Fruit fly (Drosophila melanogaster) whole organism, embryonic: ENCODE measurements around the gene w-cup.

Experiments used
- Asciz ChIP-seq: fragments of 200-800 bp; sonication (Bioruptor generic); optimal IDR thresholded peaks from 2 replicates; lab custom pipeline; 2017; ENCODE audit warnings: missing biosample characterization, mild to moderate bottlenecking, missing genetic modification characterization, missing genetic modification reagents
- Atf3 ChIP-seq: fragments of 200-800 bp; sonication (Bioruptor generic); optimal IDR thresholded peaks from 3 replicates; lab custom pipeline; 2016; ENCODE audit warnings: missing biosample characterization, missing genetic modification characterization
- Awh ChIP-seq: fragments of 200-800 bp; sonication (Bioruptor generic); IDR thresholded peaks from 2 replicates; pipeline ENCODE4, ENCODE4 v1.3.6; 2022; ENCODE audit warnings: missing biosample characterization, missing genetic modification characterization
- CG10209 ChIP-seq: fragments of 200-800 bp; sonication (Bioruptor generic); optimal IDR thresholded peaks from 3 replicates; lab custom pipeline; 2017; ENCODE audit warnings: missing biosample characterization, mild to moderate bottlenecking, missing genetic modification characterization, missing genetic modification reagents
- CG10654 ChIP-seq: fragments of 200-800 bp; sonication (Bioruptor generic); optimal IDR thresholded peaks from 2 replicates; lab custom pipeline; 2016; ENCODE audit warnings: missing biosample characterization, missing genetic modification characterization
- CG11398 ChIP-seq: fragments of 200-800 bp; sonication (Bioruptor generic); optimal IDR thresholded peaks from 2 replicates; lab custom pipeline; 2016; ENCODE audit warnings: missing biosample characterization, missing genetic modification characterization
- CG11723 ChIP-seq: fragments of 200-800 bp; sonication (Bioruptor generic); optimal IDR thresholded peaks from 2 replicates; lab custom pipeline; 2017; ENCODE audit warnings: missing biosample characterization, mild to moderate bottlenecking, missing genetic modification characterization
- CG12236 ChIP-seq: fragments of 200-800 bp; sonication (Bioruptor generic); optimal IDR thresholded peaks from 2 replicates; lab custom pipeline; 2016; ENCODE audit warnings: missing biosample characterization, missing genetic modification characterization
- CG13894 ChIP-seq: fragments of 200-800 bp; sonication (Bioruptor generic); optimal IDR thresholded peaks from 3 replicates; lab custom pipeline; 2018; ENCODE audit warnings: missing biosample characterization, mild to moderate bottlenecking, missing genetic modification characterization, moderate library complexity
- CG15073 ChIP-seq: fragments of 200-800 bp; sonication (Bioruptor generic); optimal IDR thresholded peaks from 2 replicates; lab custom pipeline; 2016; ENCODE audit warnings: missing biosample characterization, missing genetic modification characterization
- CG1603 ChIP-seq: fragments of 200-800 bp; sonication (Bioruptor generic); optimal IDR thresholded peaks from 2 replicates; lab custom pipeline; 2019; ENCODE audit warnings: missing biosample characterization, mild to moderate bottlenecking, missing genetic modification characterization, moderate library complexity
- CG2199 ChIP-seq: fragments of 200-800 bp; sonication (Bioruptor generic); IDR thresholded peaks from 3 replicates; pipeline ENCODE4 v1.3.6; 2022; ENCODE audit warnings: missing biosample characterization, missing genetic modification characterization
- CG31365 ChIP-seq: fragments of 200-800 bp; sonication (Bioruptor generic); optimal IDR thresholded peaks from 2 replicates; lab custom pipeline; 2018; ENCODE audit warnings: missing biosample characterization, mild to moderate bottlenecking, missing genetic modification characterization
- CG33557 ChIP-seq: fragments of 200-800 bp; sonication (Bioruptor generic); optimal IDR thresholded peaks from 2 replicates; lab custom pipeline; 2019; ENCODE audit warnings: missing biosample characterization, mild to moderate bottlenecking, missing genetic modification characterization, moderate library complexity
- CG34376 ChIP-seq: fragments of 200-800 bp; sonication (Bioruptor generic); optimal IDR thresholded peaks from 2 replicates; lab custom pipeline; 2018; ENCODE audit warnings: missing biosample characterization, mild to moderate bottlenecking, missing genetic modification characterization
- CG4360 ChIP-seq: fragments of 200-800 bp; sonication (Bioruptor generic); IDR thresholded peaks from 2 replicates; pipeline ENCODE4 v1.3.6; 2022; ENCODE audit warnings: missing biosample characterization, missing genetic modification characterization
- CG5180 ChIP-seq: fragments of 200-800 bp; sonication (Bioruptor generic); optimal IDR thresholded peaks from 3 replicates; lab custom pipeline; 2017; ENCODE audit warnings: missing biosample characterization, missing genetic modification characterization, mild to moderate bottlenecking, moderate library complexity, missing genetic modification reagents
- CG7839 ChIP-seq: fragments of 200-800 bp; sonication (Bioruptor generic); optimal IDR thresholded peaks from 3 replicates; lab custom pipeline; 2018; ENCODE audit warnings: missing biosample characterization, mild to moderate bottlenecking, missing genetic modification characterization, moderate library complexity
- CG7963 ChIP-seq: fragments of 200-800 bp; sonication (Bioruptor generic); IDR thresholded peaks from 3 replicates; pipeline ENCODE4 v1.3.6; 2022; ENCODE audit warnings: missing biosample characterization, missing genetic modification characterization; ENCODE audit not compliant: partially characterized antibody
- CG8944 ChIP-seq: fragments of 200-800 bp; sonication (Bioruptor generic); optimal IDR thresholded peaks from 3 replicates; lab custom pipeline; 2016; ENCODE audit warnings: missing biosample characterization, missing genetic modification characterization
- Chrac-16 ChIP-seq: fragments of 200-800 bp; sonication (Bioruptor generic); optimal IDR thresholded peaks from 3 replicates; lab custom pipeline; 2016; ENCODE audit warnings: missing biosample characterization, missing genetic modification characterization
- D19B ChIP-seq: fragments of 200-800 bp; sonication (Bioruptor generic); optimal IDR thresholded peaks from 2 replicates; lab custom pipeline; 2017; ENCODE audit warnings: missing biosample characterization, mild to moderate bottlenecking, missing genetic modification characterization
- Dek ChIP-seq: fragments of 200-800 bp; sonication (Bioruptor generic); optimal IDR thresholded peaks from 3 replicates; lab custom pipeline; 2019; ENCODE audit warnings: missing biosample characterization, mild to moderate bottlenecking, missing genetic modification characterization, moderate library complexity
- Hr39 ChIP-seq: fragments of >200 bp; optimal IDR thresholded peaks from 2 replicates; lab custom pipeline; 2017
- Med ChIP-seq: fragments of 200-800 bp; sonication (Bioruptor generic); peaks from one replicate; lab custom pipeline; 2016; ENCODE audit warnings: missing biosample characterization, missing genetic modification characterization, mild to moderate bottlenecking, inconsistent platforms, moderate library complexity
- Nf-YA ChIP-seq: fragments of 200-800 bp; sonication (Bioruptor generic); IDR thresholded peaks from 2 replicates; pipeline ENCODE4 v1.3.6; 2022; ENCODE audit warnings: missing biosample characterization, missing genetic modification characterization
- Optix ChIP-seq: fragments of 200-800 bp; sonication (Bioruptor generic); IDR thresholded peaks from 3 replicates; pipeline ENCODE4 v1.3.6; 2022; ENCODE audit warnings: missing biosample characterization, missing genetic modification characterization
- Side ChIP-seq: fragments of 200-800 bp; sonication (Bioruptor generic); optimal IDR thresholded peaks from 2 replicates; lab custom pipeline; 2016; ENCODE audit warnings: missing biosample characterization, missing genetic modification characterization
- Sry-β ChIP-seq: fragments of 200-800 bp; sonication (Bioruptor generic); optimal IDR thresholded peaks from 2 replicates; lab custom pipeline; 2018; ENCODE audit warnings: missing biosample characterization, mild to moderate bottlenecking, missing genetic modification characterization, moderate library complexity
- Stat92E ChIP-seq, 3 experiments: fragments of >200 bp in 2 of 3; fragments of 200-800 bp in 1 of 3; sonication (Bioruptor generic) in 1 of 3; optimal IDR thresholded peaks; 2 replicates each; lab custom pipeline; 2017 to 2019; ENCODE audit warnings: missing biosample characterization in 3 of 3, missing genetic modification characterization in 3 of 3, mild to moderate bottlenecking in 1 of 3, moderate library complexity in 1 of 3
- croc ChIP-seq: fragments of 200-800 bp; sonication (Bioruptor generic); conservative IDR thresholded peaks from 3 replicates; pipeline ENCODE4 v1.3.6; 2022; ENCODE audit warnings: missing biosample characterization, missing genetic modification characterization
- fd102C ChIP-seq: fragments of 200-800 bp; sonication (Bioruptor generic); optimal IDR thresholded peaks from 2 replicates; lab custom pipeline; 2018; ENCODE audit warnings: missing biosample characterization, mild to moderate bottlenecking, missing genetic modification characterization, moderate library complexity
- gsb ChIP-seq: fragments of 200-800 bp; sonication (Bioruptor generic); IDR thresholded peaks from 2 replicates; pipeline ENCODE4 v1.3.6; 2022; ENCODE audit warnings: missing biosample characterization, missing genetic modification characterization
- gt ChIP-seq: fragments of 200-800 bp; sonication (Bioruptor generic); IDR thresholded peaks from 2 replicates; pipeline ENCODE4 v1.3.6; 2022; ENCODE audit warnings: missing biosample characterization, missing genetic modification characterization
- h ChIP-seq: fragments of >200 bp; optimal IDR thresholded peaks from 2 replicates; lab custom pipeline; 2017
- hkb ChIP-seq, 2 experiments: fragments of 200-800 bp in 1 of 2; fragments of >200 bp in 1 of 2; sonication (Bioruptor generic) in 1 of 2; IDR thresholded peaks in 1 of 2; optimal IDR thresholded peaks in 1 of 2; 2 replicates each; pipeline versions ENCODE4 v1.3.6 to Lab custom; 2017 to 2022; ENCODE audit warnings: missing biosample characterization in 1 of 2, missing genetic modification characterization in 1 of 2
- lola ChIP-seq, 3 experiments: fragments of >200 bp in 2 of 3; fragments of 200-800 bp in 1 of 3; sonication (Bioruptor generic) in 1 of 3; optimal IDR thresholded peaks; 2 replicates each; lab custom pipeline; 2017 to 2019; ENCODE audit warnings: missing biosample characterization in 3 of 3, missing genetic modification characterization in 3 of 3, mild to moderate bottlenecking in 1 of 3, moderate library complexity in 1 of 3
- mld ChIP-seq: fragments of 200-800 bp; sonication (Bioruptor generic); IDR thresholded peaks from 3 replicates; pipeline ENCODE4 v1.3.6; 2022; ENCODE audit warnings: missing biosample characterization, missing genetic modification characterization; ENCODE audit not compliant: partially characterized antibody
- onecut ChIP-seq: fragments of 200-800 bp; sonication (Bioruptor generic); IDR thresholded peaks from 2 replicates; pipeline ENCODE4 v1.3.6; 2022; ENCODE audit warnings: missing biosample characterization, missing genetic modification characterization
- ranshi ChIP-seq: fragments of 200-800 bp; sonication (Bioruptor generic); IDR thresholded peaks from 2 replicates; pipeline ENCODE4 v1.3.6; 2022; ENCODE audit warnings: missing biosample characterization, missing genetic modification characterization
- salm ChIP-seq: fragments of 200-800 bp; sonication (Bioruptor generic); optimal IDR thresholded peaks from 2 replicates; lab custom pipeline; 2018; ENCODE audit warnings: missing biosample characterization, mild to moderate bottlenecking, missing genetic modification characterization
- sima ChIP-seq: fragments of 200-800 bp; sonication (Bioruptor generic); optimal IDR thresholded peaks from 2 replicates; lab custom pipeline; 2016; ENCODE audit warnings: missing biosample characterization, missing genetic modification characterization

w-cup gene

DNA sequence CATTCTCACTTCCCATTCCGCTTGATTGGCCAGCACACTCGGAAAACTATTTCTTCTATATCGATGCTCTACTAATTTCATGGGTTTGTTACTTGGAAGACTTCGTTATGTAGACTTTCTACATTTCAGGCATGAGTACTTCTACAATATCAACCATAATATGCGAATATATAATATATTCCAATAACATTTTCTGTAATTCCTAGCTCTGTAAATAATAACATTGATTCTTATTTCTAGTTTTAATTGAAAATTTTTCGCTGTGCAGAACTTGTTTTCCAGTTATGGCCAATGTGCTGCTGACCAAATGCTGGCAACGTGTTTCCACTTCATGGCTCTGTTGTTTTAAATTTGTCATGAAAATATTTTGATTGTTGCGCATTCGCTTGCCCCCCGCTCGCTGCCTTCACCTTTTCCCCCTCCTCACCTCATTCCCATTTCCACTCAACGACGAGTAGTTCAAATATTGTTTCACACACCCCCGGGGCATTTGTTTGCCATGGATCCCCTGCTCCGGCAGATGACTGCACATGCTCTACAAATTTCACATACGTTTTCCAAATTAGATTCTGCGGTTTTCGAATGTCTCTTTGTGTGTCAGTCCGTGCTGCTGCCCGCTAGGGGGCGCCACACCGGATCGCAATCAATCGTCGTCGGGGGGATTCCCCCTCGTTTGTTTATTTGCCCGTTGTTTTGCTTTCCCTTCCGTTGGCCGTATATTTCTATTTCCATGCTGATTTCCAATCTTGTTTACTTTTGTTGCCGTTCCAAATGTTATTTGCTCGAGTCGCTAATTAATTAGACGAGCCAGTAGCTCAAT is 37.3 kb upstream of the w-cup start (continued):
- TF ChIP-seq CG7839 (peak; percentile 28), CG11723 (GFP tag; lab: Kevin White, UChicago) (no peak), Optix (GFP tag; lab: Robert Waterston, UW) (no peak), CG31365 (no peak), ranshi (GFP tag; lab: Robert Waterston, UW) (no peak), CG33557 (no peak), gsb (no peak), Stat92E (GFP tag; optimal IDR thresholded peaks at IDR 0.05; lab: Kevin White, UChicago) (no peak), mld (GFP tag; lab: Robert Waterston, UW) (no peak), salm (tag; lab: Kevin White, UChicago) (no peak), Nf-YA (GFP tag; lab: Robert Waterston, UW) (no peak), CG7963 (GFP tag; lab: Robert Waterston, UW) (no peak), D19B (GFP tag; lab: Kevin White, UChicago) (no peak), CG8944 (GFP tag; lab: Kevin White, UChicago) (no peak), fd102C (no peak), Chrac-16 (GFP tag; lab: Kevin White, UChicago) (no peak), CG12236 (GFP tag; lab: Kevin White, UChicago) (no peak), hkb (optimal IDR thresholded peaks at IDR 0.05; lab: Kevin White, UChicago) (no peak), hkb (GFP tag; IDR thresholded peaks at IDR 0.05; lab: Robert Waterston, UW) (0 out of 2 replicates have a peak, but pooled peaks have one; percentile 33), Atf3 (GFP tag; lab: Kevin White, UChicago) (no peak), croc (GFP tag; lab: Robert Waterston, UW) (peak; percentile 14; the same call in 1 of the 3 replicates), lola (GFP tag; optimal IDR thresholded peaks at IDR 0.05; lab: Kevin White, UChicago) (no peak), h (lab: Kevin White, UChicago) (peak; percentile 46), onecut (0 out of 2 replicates have a peak, but pooled peaks have one; percentile 23), CG10209 (GFP tag; lab: Kevin White, UChicago) (no peak), gt (no peak), Asciz (no peak), CG34376 (no peak), CG10654 (GFP tag; lab: Kevin White, UChicago) (no peak), sima (GFP tag; lab: Kevin White, UChicago) (no peak), CG15073 (GFP tag; lab: Kevin White, UChicago) (no peak), CG5180 (GFP tag; lab: Kevin White, UChicago) (no peak), CG11398 (no peak), Side (GFP tag; lab: Kevin White, UChicago) (no peak), Dek (tag; lab: Kevin White, UChicago) (no peak), Sry-β (GFP tag; lab: Kevin White, UChicago) (no peak), Hr39 (lab: Kevin White, UChicago) (no peak)

DNA sequence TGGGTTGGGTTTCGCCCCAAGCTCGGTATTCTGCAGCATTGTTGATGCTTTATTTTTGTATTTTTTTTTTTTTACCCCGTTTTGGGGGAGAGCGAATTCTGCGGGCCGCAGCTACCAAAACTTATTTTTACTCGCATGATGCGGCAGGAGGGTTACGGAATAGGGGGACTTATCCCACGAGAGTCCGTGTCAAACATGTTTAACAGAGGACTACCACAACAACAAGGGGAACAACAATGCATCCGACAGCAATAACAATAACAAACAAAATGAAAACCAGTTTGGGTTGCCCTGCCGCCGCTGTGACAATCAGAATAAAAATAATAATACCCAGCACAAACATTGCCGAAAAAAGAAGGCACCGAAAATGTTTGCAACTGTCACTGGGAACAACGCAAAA is 35.5 kb upstream of the w-cup start:
- TF ChIP-seq Med (GFP tag; lab: Kevin White, UChicago) (peak; percentile 15), CG2199 (GFP tag; lab: Robert Waterston, UW) (0 out of 3 replicates have a peak, but pooled peaks have one; percentile 23), CG5180 (GFP tag; lab: Kevin White, UChicago) (peak; percentile 49), CG4360 (GFP tag; lab: Robert Waterston, UW) (peak; percentile 74), CG1603 (tag; lab: Kevin White, UChicago) (no peak), CG13894 (tag; lab: Kevin White, UChicago) (peak; percentile 37), Awh (GFP tag; lab: Robert Waterston, UW) (no peak)
- TF ChIP-seq, all 482 proteins: peak for 5
